Fruit fly (Drosophila melanogaster): ENCODE data around the gene CG12730.

dm6 chrX:5503916-5504315, 12.5 kb upstream of the CG12730 start:
- no peak for TF ChIP-seq psq (optimal IDR thresholded peaks at IDR 0.05)
- no peak for TF ChIP-seq Sin3A (optimal IDR thresholded peaks at IDR 0.05)
- no peak for TF ChIP-seq ttk (optimal IDR thresholded peaks at IDR 0.05)
- TF ChIP-seq insv (optimal IDR thresholded peaks at IDR 0.05) = no peak
- no peak for TF ChIP-seq h (optimal IDR thresholded peaks at IDR 0.05)
- no peak for TF ChIP-seq Myc (optimal IDR thresholded peaks at IDR 0.05)

All from Kc167 (cell line).